Fruit fly (Drosophila melanogaster): ENCODE data around the gene Lsp1gamma.

Gene Lsp1gamma

dm6 chr3L:60050-60449 is 6.2 kb upstream of the Lsp1gamma start:
- no peak for TF ChIP-seq CG8478 (optimal IDR thresholded peaks at IDR 0.05)
- no peak for TF ChIP-seq CTCF (optimal IDR thresholded peaks at IDR 0.05)

dm6 chr3L:60491-60890 is 5.7 kb upstream of the Lsp1gamma start:
- TF ChIP-seq CG8478 (optimal IDR thresholded peaks at IDR 0.05), result no peak
- no peak for TF ChIP-seq CTCF (optimal IDR thresholded peaks at IDR 0.05)

dm6 chr3L:69310-69709 is 3.1 kb downstream of the Lsp1gamma start:
- no peak for TF ChIP-seq CG8478 (optimal IDR thresholded peaks at IDR 0.05)

dm6 chr3L:71247-71646 is 5.0 kb downstream of the Lsp1gamma start:
- no peak for TF ChIP-seq CG8478 (optimal IDR thresholded peaks at IDR 0.05)
- TF ChIP-seq CTCF (optimal IDR thresholded peaks at IDR 0.05), result no peak

dm6 chr3L:73352-74147 is 7.3 kb downstream of the Lsp1gamma start:
- TF ChIP-seq CG8478 (optimal IDR thresholded peaks at IDR 0.05) (no peak), CTCF (optimal IDR thresholded peaks at IDR 0.05) (no peak)

- TF ChIP-seq CTCF (optimal IDR thresholded peaks at IDR 0.05) (no peak), CG8478 (optimal IDR thresholded peaks at IDR 0.05) (no peak)
Observed at dm6 chr3L:75232-75631, 9.0 kb downstream of the Lsp1gamma start, which contains the start of gene CG13405. Gene CG13405 (minus strand): TSS chr3L:75332.

dm6 chr3L:82929-83328 is 16.7 kb downstream of the Lsp1gamma start:
- TF ChIP-seq CG8478 (optimal IDR thresholded peaks at IDR 0.05) (no peak), CTCF (optimal IDR thresholded peaks at IDR 0.05) (no peak)

- TF ChIP-seq CG8478 (optimal IDR thresholded peaks at IDR 0.05) (no peak), CTCF (optimal IDR thresholded peaks at IDR 0.05) (no peak)
Observed at dm6 chr3L:85204-85811, 19.1 kb downstream of the Lsp1gamma start.

dm6 chr3L:86937-87336 is 20.7 kb downstream of the Lsp1gamma start:
- no peak for TF ChIP-seq CG8478 (optimal IDR thresholded peaks at IDR 0.05)

dm6 chr3L:90885-91284 is 24.7 kb downstream of the Lsp1gamma start:
- TF ChIP-seq CG8478 (optimal IDR thresholded peaks at IDR 0.05) (no peak), CTCF (optimal IDR thresholded peaks at IDR 0.05) (no peak)

dm6 chr3L:91933-92332 is 25.7 kb downstream of the Lsp1gamma start:
- no peak for TF ChIP-seq CTCF (optimal IDR thresholded peaks at IDR 0.05)
- no peak for TF ChIP-seq CG8478 (optimal IDR thresholded peaks at IDR 0.05)

dm6 chr3L:93562-93961 is 27.3 kb downstream of the Lsp1gamma start:
- TF ChIP-seq CTCF (optimal IDR thresholded peaks at IDR 0.05) (no peak), CG8478 (optimal IDR thresholded peaks at IDR 0.05) (no peak)

dm6 chr3L:94062-94461 is 27.8 kb downstream of the Lsp1gamma start:
- TF ChIP-seq CTCF (optimal IDR thresholded peaks at IDR 0.05) (no peak), CG8478 (optimal IDR thresholded peaks at IDR 0.05) (no peak)

dm6 chr3L:94866-95265 is 28.6 kb downstream of the Lsp1gamma start:
- TF ChIP-seq CTCF (optimal IDR thresholded peaks at IDR 0.05) (no peak), CG8478 (optimal IDR thresholded peaks at IDR 0.05) (no peak)

- TF ChIP-seq CTCF (optimal IDR thresholded peaks at IDR 0.05), result no peak
- no peak for TF ChIP-seq CG8478 (optimal IDR thresholded peaks at IDR 0.05)
Observed at dm6 chr3L:95425-96139, 29.4 kb downstream of the Lsp1gamma start.

dm6 chr3L:97823-98222 is 31.6 kb downstream of the Lsp1gamma start:
- no peak for TF ChIP-seq CTCF (optimal IDR thresholded peaks at IDR 0.05)
- no peak for TF ChIP-seq CG8478 (optimal IDR thresholded peaks at IDR 0.05)

Measured in S2 (cell line).